Worm (Caenorhabditis elegans): ENCODE data around the gene srt-31.

DNA sequence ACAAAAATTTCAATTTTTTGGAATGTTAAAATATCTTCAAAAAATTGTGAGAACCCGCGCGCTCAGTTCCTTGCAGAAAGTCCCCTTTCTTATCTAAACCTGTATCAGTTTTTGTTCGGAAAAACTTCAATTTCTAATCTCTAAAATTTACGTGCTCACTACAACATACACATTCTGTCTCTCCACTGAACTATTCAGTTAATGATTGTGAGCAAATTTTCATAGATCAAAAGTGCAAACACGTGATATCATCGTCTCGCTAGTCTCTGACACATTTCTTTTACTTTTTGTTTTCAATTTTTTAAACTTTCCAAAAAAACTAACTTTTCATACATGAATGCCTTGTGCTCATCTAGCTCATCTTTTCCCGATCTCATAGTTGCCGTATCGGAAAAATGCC is 13.2 kb upstream of the srt-31 start, which contains the start of gene nhr-203:
- TF ChIP-seq drap-1 (GFP tag; optimal IDR thresholded peaks at IDR 0.05) (no peak), lin-13 (tag; optimal IDR thresholded peaks at IDR 0.05) (no peak), ceh-83 (GFP tag; optimal IDR thresholded peaks at IDR 0.05) (no peak), ztf-11 (tag; optimal IDR thresholded peaks at IDR 0.05) (no peak), lin-32 (GFP tag; optimal IDR thresholded peaks at IDR 0.05) (no peak), nhr-76 (tag; optimal IDR thresholded peaks at IDR 0.05) (no peak), mab-5 (tag; optimal IDR thresholded peaks at IDR 0.05) (no peak), unc-62 (GFP tag; optimal IDR thresholded peaks at IDR 0.05) (no peak), zip-8 (tag; optimal IDR thresholded peaks at IDR 0.05) (no peak), ham-2 (GFP tag; optimal IDR thresholded peaks at IDR 0.05) (no peak), nhr-28 (tag; optimal IDR thresholded peaks at IDR 0.05) (no peak), nhr-237 (tag; optimal IDR thresholded peaks at IDR 0.05) (no peak), M03D4.4 (tag; optimal IDR thresholded peaks at IDR 0.05) (no peak), unc-39 (tag; optimal IDR thresholded peaks at IDR 0.05) (no peak)

Data from whole organism, mixed stage, embryonic.